Worm (Caenorhabditis elegans) whole organism, young adult: ENCODE measurements around the gene Y54G2A.49.

Experiments
- T26A5.8 ChIP-seq: sonication (generic microtip); optimal IDR thresholded peaks from 2 replicates; lab custom pipeline; 2016; ENCODE audit warnings: missing genetic modification characterization, missing compliant biosample characterization
- ama-1 ChIP-seq, 3 experiments: fragments of 150-350 bp in 1 of 3; sonication (generic microtip) in 2 of 3; optimal IDR thresholded peaks; 2 replicates each; lab custom pipeline; 2014 to 2018; ENCODE audit warnings: missing biosample characterization in 2 of 3, missing genetic modification characterization in 2 of 3, missing genetic modification reagents in 2 of 3
- attf-3 ChIP-seq: fragments of 200-800 bp; sonication (Bioruptor generic); conservative IDR thresholded peaks from 2 replicates; pipeline ENCODE4 v1.3.6; 2022; ENCODE audit warnings: missing genetic modification reagents, missing genetic modification characterization, missing compliant biosample characterization
- dpff-1 ChIP-seq: sonication (generic microtip); optimal IDR thresholded peaks from 2 replicates; lab custom pipeline; 2017; ENCODE audit warnings: mild to moderate bottlenecking, missing genetic modification characterization, missing compliant biosample characterization
- dpl-1 ChIP-seq: fragments of 150-350 bp; optimal IDR thresholded peaks from 2 replicates; lab custom pipeline; 2014; ENCODE audit warnings: missing biosample characterization, missing genetic modification reagents, missing genetic modification characterization
- mxl-1 ChIP-seq: sonication (generic microtip); optimal IDR thresholded peaks from 2 replicates; lab custom pipeline; 2016; ENCODE audit warnings: missing genetic modification characterization, missing compliant biosample characterization
- nhr-27 ChIP-seq: fragments of 200-800 bp; sonication (Bioruptor generic); optimal IDR thresholded peaks from 2 replicates; lab custom pipeline; 2018; ENCODE audit warnings: mild to moderate bottlenecking, missing genetic modification characterization, moderate library complexity, missing compliant biosample characterization
- nhr-90 ChIP-seq: sonication (generic microtip); optimal IDR thresholded peaks from 2 replicates; lab custom pipeline; 2016; ENCODE audit warnings: missing genotype, mild to moderate bottlenecking, missing genetic modification characterization, missing compliant biosample characterization
- snpc-4 ChIP-seq, 5 experiments: fragments of 150-350 bp in 1 of 5; sonication (generic microtip) in 4 of 5; optimal IDR thresholded peaks; 2 replicates each; lab custom pipeline; 2014 to 2018; ENCODE audit warnings: missing genetic modification characterization in 5 of 5, missing biosample characterization in 3 of 5, antibody characterized with exemption in 2 of 5, mild to moderate bottlenecking in 2 of 5, missing compliant biosample characterization in 2 of 5, missing genotype in 2 of 5, moderate library complexity in 2 of 5, missing genetic modification reagents in 1 of 5
- unc-130 ChIP-seq: sonication (generic microtip); optimal IDR thresholded peaks from 2 replicates; lab custom pipeline; 2016; ENCODE audit warnings: missing genetic modification reagents, missing genetic modification characterization, missing compliant biosample characterization
- unc-62 ChIP-seq: fragments of 150-350 bp; optimal IDR thresholded peaks from 2 replicates; lab custom pipeline; 2014; ENCODE audit warnings: missing biosample characterization, missing genetic modification reagents, missing genetic modification characterization

DNA sequence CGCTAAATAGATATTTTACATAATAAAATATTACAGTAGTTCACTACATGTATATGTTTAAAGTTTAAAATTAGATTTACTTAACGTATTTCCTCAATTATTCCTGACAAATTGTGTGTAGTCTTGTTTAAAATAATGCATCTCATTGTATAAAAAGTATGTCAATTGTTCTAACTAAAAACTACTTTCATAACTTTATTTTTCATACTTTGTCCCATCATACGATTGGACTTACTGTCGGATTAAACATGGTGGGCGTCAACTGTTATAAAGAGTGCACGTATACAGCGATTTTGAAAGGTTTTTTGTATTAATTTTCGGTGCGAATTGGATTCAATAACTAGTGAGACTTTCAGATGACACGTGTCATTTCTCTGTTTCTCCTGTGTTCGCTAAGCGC, 49.4 kb downstream of the Y54G2A.49 start, which contains the start of gene Y54G2A.32:
- TF ChIP-seq unc-62 (GFP tag; lab: Kevin White, UChicago) (no peak), T26A5.8 (tag; lab: Kevin White, UChicago) (no peak), snpc-4 (GFP tag; optimal IDR thresholded peaks at IDR 0.05; lab: Kevin White, UChicago) (no peak), snpc-4 (tag; optimal IDR thresholded peaks at IDR 0.05; lab: Kevin White, UChicago) (no peak), nhr-90 (tag; lab: Kevin White, UChicago) (no peak), mxl-1 (tag; lab: Kevin White, UChicago) (no peak), dpff-1 (tag; lab: Kevin White, UChicago) (no peak), dpl-1 (no peak), unc-130 (GFP tag; lab: Kevin White, UChicago) (no peak), attf-3 (GFP tag; lab: Robert Waterston, UW) (no peak), ama-1 (optimal IDR thresholded peaks at IDR 0.05; lab: Kevin White, UChicago) (no peak), ama-1 (GFP tag; optimal IDR thresholded peaks at IDR 0.05; lab: Kevin White, UChicago) (no peak), nhr-27 (tag; lab: Kevin White, UChicago) (no peak)
